Worm (Caenorhabditis elegans) whole organism, mixed stage, embryonic: ENCODE data around the gene npr-35.

Experiments
- M03D4.4 ChIP-seq: sonication (generic microtip); optimal IDR thresholded peaks from 2 replicates; lab custom pipeline; 2017; ENCODE audit warnings: mild to moderate bottlenecking, missing genetic modification characterization, missing compliant biosample characterization
- bed-3 ChIP-seq: fragments of 200-800 bp; sonication (Bioruptor generic); optimal IDR thresholded peaks from 3 replicates; lab custom pipeline; 2018; ENCODE audit warnings: mild to moderate bottlenecking, missing genetic modification characterization, moderate library complexity, missing compliant biosample characterization
- blmp-1 ChIP-seq: fragments of 150-350 bp; optimal IDR thresholded peaks from 2 replicates; lab custom pipeline; 2014; ENCODE audit warnings: missing biosample characterization, missing genetic modification characterization
- ceh-39 ChIP-seq: fragments of 150-350 bp; optimal IDR thresholded peaks from 2 replicates; lab custom pipeline; 2014; ENCODE audit warnings: missing biosample characterization, missing genetic modification characterization
- ceh-43 ChIP-seq: fragments of 200-800 bp; sonication (Bioruptor generic); optimal IDR thresholded peaks from 2 replicates; lab custom pipeline; 2018; ENCODE audit warnings: mild to moderate bottlenecking, missing genetic modification characterization, moderate library complexity, missing compliant biosample characterization
- ceh-83 ChIP-seq: fragments of 200-800 bp; sonication (Bioruptor generic); optimal IDR thresholded peaks from 2 replicates; lab custom pipeline; 2018; ENCODE audit warnings: mild to moderate bottlenecking, missing genetic modification characterization, missing compliant biosample characterization
- ces-1 ChIP-seq: fragments of 150-350 bp; optimal IDR thresholded peaks from 2 replicates; lab custom pipeline; 2014; ENCODE audit warnings: missing biosample characterization, missing genetic modification reagents, missing genetic modification characterization
- cnd-1 ChIP-seq: fragments of 200-800 bp; sonication (Bioruptor generic); optimal IDR thresholded peaks from 2 replicates; lab custom pipeline; 2018; ENCODE audit warnings: mild to moderate bottlenecking, missing genetic modification characterization, missing compliant biosample characterization
- drap-1 ChIP-seq: fragments of 200-800 bp; sonication (Bioruptor generic); optimal IDR thresholded peaks from 3 replicates; lab custom pipeline; 2018; ENCODE audit warnings: mild to moderate bottlenecking, missing genetic modification characterization, missing compliant biosample characterization
- elt-1 ChIP-seq: sonication (generic microtip); optimal IDR thresholded peaks from 2 replicates; lab custom pipeline; 2017; ENCODE audit warnings: missing genetic modification characterization, mild to moderate bottlenecking, missing compliant biosample characterization, antibody characterized with exemption, moderate library complexity, borderline replicate concordance; ENCODE audit not compliant: insufficient read depth
- elt-3 ChIP-seq: fragments of 150-350 bp; optimal IDR thresholded peaks from 2 replicates; lab custom pipeline; 2014; ENCODE audit warnings: missing biosample characterization, missing genetic modification characterization
- flh-1 ChIP-seq: fragments of 200-800 bp; sonication (Bioruptor generic); optimal IDR thresholded peaks from 2 replicates; lab custom pipeline; 2018; ENCODE audit warnings: mild to moderate bottlenecking, missing genetic modification characterization, moderate library complexity, missing compliant biosample characterization
- ham-2 ChIP-seq: fragments of 200-800 bp; sonication (Bioruptor generic); optimal IDR thresholded peaks from 2 replicates; lab custom pipeline; 2018; ENCODE audit warnings: mild to moderate bottlenecking, missing genetic modification characterization, missing compliant biosample characterization
- hlh-1 ChIP-seq: fragments of 150-350 bp; optimal IDR thresholded peaks from 2 replicates; lab custom pipeline; 2014; ENCODE audit warnings: missing biosample characterization, missing genetic modification reagents, missing genetic modification characterization
- lin-13 ChIP-seq: fragments of 150-350 bp; optimal IDR thresholded peaks from 2 replicates; lab custom pipeline; 2014; ENCODE audit warnings: missing biosample characterization, missing genetic modification characterization
- lsy-2 ChIP-seq: fragments of 150-350 bp; optimal IDR thresholded peaks from 2 replicates; lab custom pipeline; 2014; ENCODE audit warnings: missing biosample characterization, missing genetic modification characterization
- mab-5 ChIP-seq: fragments of 150-350 bp; optimal IDR thresholded peaks from 2 replicates; lab custom pipeline; 2014; ENCODE audit warnings: missing biosample characterization, missing genetic modification characterization
- mep-1 ChIP-seq: fragments of 150-350 bp; optimal IDR thresholded peaks from 2 replicates; lab custom pipeline; 2017; ENCODE audit warnings: missing biosample characterization, missing genetic modification reagents, missing genetic modification characterization, inconsistent platforms
- mls-2 ChIP-seq: sonication (generic microtip); optimal IDR thresholded peaks from 2 replicates; lab custom pipeline; 2016; ENCODE audit warnings: mild to moderate bottlenecking, missing genetic modification characterization, moderate library complexity, missing compliant biosample characterization
- nhr-12 ChIP-seq: fragments of 150-350 bp; optimal IDR thresholded peaks from 2 replicates; lab custom pipeline; 2014; ENCODE audit warnings: missing biosample characterization, missing genetic modification characterization
- nhr-2 ChIP-seq: fragments of 150-350 bp; optimal IDR thresholded peaks from 2 replicates; lab custom pipeline; 2014; ENCODE audit warnings: missing biosample characterization, missing genetic modification characterization
- nhr-237 ChIP-seq: fragments of 150-350 bp; optimal IDR thresholded peaks from 2 replicates; lab custom pipeline; 2014; ENCODE audit warnings: missing biosample characterization, missing genetic modification characterization
- nhr-28 ChIP-seq: fragments of 150-350 bp; optimal IDR thresholded peaks from 2 replicates; lab custom pipeline; 2014; ENCODE audit warnings: missing biosample characterization, missing genetic modification characterization
- nhr-76 ChIP-seq: sonication (generic microtip); optimal IDR thresholded peaks from 2 replicates; lab custom pipeline; 2017; ENCODE audit warnings: missing biosample characterization, missing genetic modification characterization
- pha-4 ChIP-seq: fragments of 150-350 bp; optimal IDR thresholded peaks from 2 replicates; lab custom pipeline; 2018; ENCODE audit warnings: missing biosample characterization, missing genetic modification reagents, missing genetic modification characterization
- snpc-4 ChIP-seq: fragments of 150-350 bp; optimal IDR thresholded peaks from 2 replicates; lab custom pipeline; 2014; ENCODE audit warnings: missing biosample characterization, missing genetic modification characterization
- tbx-8 ChIP-seq: fragments of 200-800 bp; sonication (Bioruptor generic); optimal IDR thresholded peaks from 2 replicates; lab custom pipeline; 2018; ENCODE audit warnings: mild to moderate bottlenecking, missing genetic modification characterization, moderate library complexity, missing compliant biosample characterization
- unc-120 ChIP-seq: sonication (generic microtip); optimal IDR thresholded peaks from 2 replicates; lab custom pipeline; 2017; ENCODE audit warnings: missing genetic modification characterization, missing compliant biosample characterization; ENCODE audit not compliant: poor library complexity, severe bottlenecking
- unc-62 ChIP-seq: fragments of 150-350 bp; optimal IDR thresholded peaks from 2 replicates; lab custom pipeline; 2014; ENCODE audit warnings: missing biosample characterization, missing genetic modification reagents, missing genetic modification characterization
- zip-8 ChIP-seq: fragments of 150-350 bp; optimal IDR thresholded peaks from 2 replicates; lab custom pipeline; 2014; ENCODE audit warnings: missing biosample characterization, missing genetic modification characterization
- ztf-11 ChIP-seq: fragments of 150-350 bp; optimal IDR thresholded peaks from 2 replicates; lab custom pipeline; 2014; ENCODE audit warnings: missing biosample characterization, missing genetic modification characterization

npr-35 gene

ce11 chrIV:7774206-7774605 lies 30.6 kb downstream of the npr-35 start, which contains the start of the genes hcf-1 and swd-2.2:
hcf-1 (minus strand) TSS chrIV:7774275.
swd-2.2 (plus strand) TSS chrIV:7774411.
- TF ChIP-seq cnd-1 (no peak), mep-1 (tag; lab: Kevin White, UChicago) (peak; percentile 40), pha-4 (tag; lab: Kevin White, UChicago) (peak; percentile 21), nhr-2 (no peak), nhr-237 (tag; lab: Kevin White, UChicago) (peak; percentile 26), elt-1 (tag; lab: Kevin White, UChicago) (no peak)

- TF ChIP-seq lsy-2 (tag; lab: Kevin White, UChicago) (no peak), blmp-1 (no peak), mep-1 (tag; lab: Kevin White, UChicago) (no peak), unc-62 (GFP tag; lab: Kevin White, UChicago) (no peak)
These were observed 32.1 kb downstream of the npr-35 start, which contains the start of gene swd-2.1 for ce11 chrIV:7775725-7776124. swd-2.1 (plus strand) TSS chrIV:7776025.

ce11 chrIV:7778865-7779264 lies 35.2 kb downstream of the npr-35 start, which contains the start of gene rpap-3:
rpap-3 (minus strand) TSS chrIV:7778965.
- TF ChIP-seq M03D4.4 (no peak), bed-3 (no peak), cnd-1 (no peak), drap-1 (GFP tag; lab: Kevin White, UChicago) (no peak), nhr-12 (tag; lab: Kevin White, UChicago) (no peak), nhr-2 (no peak), snpc-4 (no peak), lin-13 (tag; lab: Kevin White, UChicago) (no peak), ceh-83 (GFP tag; lab: Kevin White, UChicago) (no peak), ces-1 (GFP tag; lab: Kevin White, UChicago) (no peak), mls-2 (tag; lab: Kevin White, UChicago) (no peak), zip-8 (tag; lab: Kevin White, UChicago) (no peak), pha-4 (tag; lab: Kevin White, UChicago) (no peak), ham-2 (GFP tag; lab: Kevin White, UChicago) (no peak), ztf-11 (tag; lab: Kevin White, UChicago) (no peak), elt-1 (tag; lab: Kevin White, UChicago) (no peak), mab-5 (tag; lab: Kevin White, UChicago) (no peak)

ce11 chrIV:7782292-7782691 lies 38.7 kb downstream of the npr-35 start, which contains the start of gene sec-10:
sec-10 (minus strand) TSS chrIV:7782499.
- TF ChIP-seq tbx-8 (GFP tag; lab: Kevin White, UChicago): no peak
- TF ChIP-seq ceh-43 (GFP tag; lab: Kevin White, UChicago): no peak
- no peak for TF ChIP-seq flh-1 (GFP tag; lab: Kevin White, UChicago)
- TF ChIP-seq unc-62 (GFP tag; lab: Kevin White, UChicago): no peak
- TF ChIP-seq ceh-39 (tag; lab: Kevin White, UChicago): no peak
- no peak for TF ChIP-seq mls-2 (tag; lab: Kevin White, UChicago)
- TF ChIP-seq elt-3: no peak
- no peak for TF ChIP-seq nhr-12 (tag; lab: Kevin White, UChicago)
- TF ChIP-seq drap-1 (GFP tag; lab: Kevin White, UChicago): no peak
- no peak for TF ChIP-seq cnd-1
- TF ChIP-seq lin-13 (tag; lab: Kevin White, UChicago): no peak
- TF ChIP-seq hlh-1: no peak

ce11 chrIV:7783801-7784411 lies 40.3 kb downstream of the npr-35 start, which contains the start of gene tag-321:
tag-321 (minus strand) TSS chrIV:7783851.
- no peak for TF ChIP-seq tbx-8 (GFP tag; lab: Kevin White, UChicago)
- no peak for TF ChIP-seq unc-62 (GFP tag; lab: Kevin White, UChicago)
- TF ChIP-seq mep-1 (tag; lab: Kevin White, UChicago): no peak
- TF ChIP-seq ceh-43 (GFP tag; lab: Kevin White, UChicago): no peak
- no peak for TF ChIP-seq ces-1 (GFP tag; lab: Kevin White, UChicago)
- no peak for TF ChIP-seq cnd-1
- no peak for TF ChIP-seq nhr-28 (tag; lab: Kevin White, UChicago)
- no peak for TF ChIP-seq nhr-12 (tag; lab: Kevin White, UChicago)
- TF ChIP-seq unc-120 (tag; lab: Kevin White, UChicago): no peak
- no peak for TF ChIP-seq mab-5 (tag; lab: Kevin White, UChicago)
- TF ChIP-seq M03D4.4: no peak
- TF ChIP-seq bed-3: no peak
- no peak for TF ChIP-seq elt-1 (tag; lab: Kevin White, UChicago)
- TF ChIP-seq nhr-76 (tag; lab: Kevin White, UChicago): no peak
